Worm (Caenorhabditis elegans) whole organism, early embryonic: ENCODE data around the gene trx-3.

Experiments
- B0310.2 ChIP-seq: sonication (generic microtip); optimal IDR thresholded peaks from 2 replicates; lab custom pipeline; 2016; ENCODE audit warnings: mild to moderate bottlenecking, missing genetic modification characterization, missing compliant biosample characterization
- F13C5.2 ChIP-seq: sonication (generic microtip); optimal IDR thresholded peaks from 2 replicates; lab custom pipeline; 2017; ENCODE audit warnings: mild to moderate bottlenecking, missing genetic modification characterization, inconsistent platforms, missing compliant biosample characterization
- aly-1 ChIP-seq: sonication (generic microtip); optimal IDR thresholded peaks from 2 replicates; lab custom pipeline; 2016; ENCODE audit warnings: missing genetic modification characterization, missing compliant biosample characterization
- ama-1 ChIP-seq: fragments of 150-350 bp; optimal IDR thresholded peaks from 2 replicates; lab custom pipeline; 2014
- ceh-13 ChIP-seq: fragments of 200-800 bp; sonication (Bioruptor generic); optimal IDR thresholded peaks from 2 replicates; lab custom pipeline; 2018; ENCODE audit warnings: mild to moderate bottlenecking, missing genetic modification characterization, missing compliant biosample characterization
- ceh-36 ChIP-seq: sonication (generic microtip); optimal IDR thresholded peaks from 2 replicates; lab custom pipeline; 2016; ENCODE audit warnings: missing genetic modification characterization, inconsistent platforms, missing compliant biosample characterization
- flt-1 ChIP-seq: fragments of 200-800 bp; sonication (Bioruptor generic); IDR thresholded peaks from 2 replicates; pipeline ENCODE4 v1.3.6; 2022; ENCODE audit warnings: missing genetic modification characterization, missing compliant biosample characterization
- hmg-4 ChIP-seq: fragments of 200-800 bp; sonication (Bioruptor generic); optimal IDR thresholded peaks from 2 replicates; lab custom pipeline; 2018; ENCODE audit warnings: mild to moderate bottlenecking, missing genetic modification characterization, missing compliant biosample characterization
- hnd-1 ChIP-seq: sonication (generic microtip); optimal IDR thresholded peaks from 2 replicates; lab custom pipeline; 2016; ENCODE audit warnings: missing genetic modification characterization, missing compliant biosample characterization
- scrt-1 ChIP-seq: fragments of 200-800 bp; sonication (Bioruptor generic); IDR thresholded peaks from 2 replicates; pipeline ENCODE4 v1.3.6; 2022; ENCODE audit warnings: missing genetic modification characterization, missing compliant biosample characterization
- tra-4 ChIP-seq: sonication (generic microtip); optimal IDR thresholded peaks from 2 replicates; lab custom pipeline; 2017; ENCODE audit warnings: missing genetic modification characterization, missing compliant biosample characterization

ce11 chrIV:4482531-4482930 is 4.3 kb upstream of the trx-3 start, which contains the start of gene M01H9.4:
- TF ChIP-seq ama-1 (lab: Kevin White, UChicago) (no peak), ceh-13 (GFP tag; lab: Kevin White, UChicago) (no peak), F13C5.2 (tag; lab: Kevin White, UChicago) (no peak), B0310.2 (tag; lab: Kevin White, UChicago) (no peak), hmg-4 (no peak), aly-1 (tag; lab: Kevin White, UChicago) (no peak), scrt-1 (GFP tag; lab: Robert Waterston, UW) (no peak), hnd-1 (no peak), tra-4 (tag; lab: Kevin White, UChicago) (no peak), ceh-36 (no peak), flt-1 (GFP tag; lab: Robert Waterston, UW) (no peak)
